Fruit fly (Drosophila melanogaster) whole organism, pupa: ENCODE data around the gene CG31445.

Experiments
- CG12605 ChIP-seq: fragments of 200-800 bp; sonication (Bioruptor generic); IDR thresholded peaks from 2 replicates; pipeline ENCODE4 v1.3.6; 2022; ENCODE audit warnings: missing biosample characterization, missing genetic modification characterization
- CG15710 ChIP-seq: fragments of 200-800 bp; sonication (Bioruptor generic); optimal IDR thresholded peaks from 2 replicates; lab custom pipeline; 2018; ENCODE audit warnings: missing biosample characterization, mild to moderate bottlenecking, missing genetic modification characterization, moderate library complexity
- CG17806 ChIP-seq: fragments of 200-800 bp; sonication (Bioruptor generic); optimal IDR thresholded peaks from 2 replicates; lab custom pipeline; 2018; ENCODE audit warnings: missing biosample characterization, mild to moderate bottlenecking, missing genetic modification characterization, moderate library complexity
- CG34367 ChIP-seq: fragments of 200-800 bp; sonication (Bioruptor generic); optimal IDR thresholded peaks from 2 replicates; lab custom pipeline; 2018; ENCODE audit warnings: missing biosample characterization, mild to moderate bottlenecking, missing genetic modification characterization
- CG8301 ChIP-seq: fragments of 200-800 bp; sonication (Bioruptor generic); optimal IDR thresholded peaks from 2 replicates; lab custom pipeline; 2018; ENCODE audit warnings: missing biosample characterization, mild to moderate bottlenecking, missing genetic modification characterization
- EcR ChIP-seq: fragments of 200-800 bp; sonication (Bioruptor generic); optimal IDR thresholded peaks from 3 replicates; lab custom pipeline; 2019; ENCODE audit warnings: missing biosample characterization, missing genetic modification characterization, mild to moderate bottlenecking, moderate library complexity, missing genetic modification reagents
- Pif1A ChIP-seq: fragments of 200-800 bp; sonication (Bioruptor generic); optimal IDR thresholded peaks from 3 replicates; lab custom pipeline; 2016; ENCODE audit warnings: missing biosample characterization, missing genetic modification characterization
- gl ChIP-seq: fragments of 200-800 bp; sonication (Bioruptor generic); optimal IDR thresholded peaks from 2 replicates; lab custom pipeline; 2018; ENCODE audit warnings: missing biosample characterization, mild to moderate bottlenecking, missing genetic modification characterization

DNA sequence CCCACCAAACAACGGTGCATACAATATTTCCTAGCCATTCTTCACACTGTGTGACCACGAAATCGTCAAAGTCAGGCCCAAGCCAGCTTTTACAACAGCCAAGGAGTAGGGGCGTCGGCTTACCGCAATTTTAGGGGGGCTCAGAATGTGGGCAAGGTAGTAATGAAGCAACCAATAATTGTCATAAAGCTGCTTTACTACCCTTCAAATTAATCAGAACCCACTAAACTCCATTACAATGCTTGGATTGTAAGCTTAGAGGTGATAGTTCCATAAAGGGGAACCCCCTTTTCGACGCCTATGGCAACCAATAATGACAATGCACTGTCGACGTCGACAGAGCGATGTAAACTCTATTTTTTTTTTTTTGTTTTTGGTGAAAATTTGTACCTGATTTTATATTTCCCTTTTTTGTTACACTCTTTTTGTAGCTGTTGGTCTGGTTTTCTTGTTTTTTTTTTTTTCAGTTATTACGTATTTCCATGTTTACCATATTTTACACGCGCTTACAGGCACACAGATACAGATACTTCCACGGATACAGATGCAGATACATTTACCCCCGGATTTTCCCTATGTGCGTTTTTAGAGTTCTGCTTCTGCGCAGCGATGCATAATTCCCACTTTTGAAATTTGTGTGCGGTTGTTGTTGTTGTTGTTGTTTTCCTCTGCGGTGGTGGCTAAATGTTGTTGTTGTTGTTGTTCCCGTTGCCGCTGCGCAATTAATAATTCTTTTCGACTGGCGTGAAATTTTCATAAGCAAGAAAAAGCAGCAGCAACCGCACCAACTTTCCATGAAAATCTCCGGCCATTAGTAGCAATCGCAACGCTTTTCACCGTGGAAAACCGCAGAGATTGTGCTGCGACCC, 39.8 kb downstream of the CG31445 start:
- TF ChIP-seq CG34367 (tag; lab: Kevin White, UChicago) = peak; percentile 37
- TF ChIP-seq EcR (GFP tag; lab: Kevin White, UChicago) = no peak
- peak; percentile 41 for TF ChIP-seq CG15710 (tag; lab: Kevin White, UChicago)
- TF ChIP-seq CG12605 (GFP tag; lab: Robert Waterston, UW) = no peak
- TF ChIP-seq gl (tag; lab: Kevin White, UChicago) = no peak
- TF ChIP-seq CG8301 = peak; percentile 56
- TF ChIP-seq Pif1A (GFP tag; lab: Kevin White, UChicago) = peak; percentile 54
- TF ChIP-seq CG17806 (tag; lab: Kevin White, UChicago) = peak; percentile 43
